Fruit fly (Drosophila melanogaster) whole organism, prepupa: Measurements from ENCODE around the gene mesh.

ENCODE experiments used
- Blimp-1 ChIP-seq: fragments of 200-800 bp; sonication (Bioruptor generic); optimal IDR thresholded peaks from 3 replicates; lab custom pipeline; 2017; ENCODE audit warnings: missing biosample characterization, missing genetic modification characterization, mild to moderate bottlenecking, moderate library complexity, missing genetic modification reagents
- CG10631 ChIP-seq: fragments of 200-800 bp; sonication (Bioruptor generic); optimal IDR thresholded peaks from 2 replicates; lab custom pipeline; 2016; ENCODE audit warnings: missing biosample characterization, missing genetic modification characterization
- CG10669 ChIP-seq: fragments of 200-800 bp; sonication (Bioruptor generic); optimal IDR thresholded peaks from 3 replicates; lab custom pipeline; 2018; ENCODE audit warnings: missing biosample characterization, mild to moderate bottlenecking, missing genetic modification characterization, moderate library complexity
- CG11294 ChIP-seq: fragments of 200-800 bp; sonication (Bioruptor generic); IDR thresholded peaks from 2 replicates; pipeline ENCODE4 v1.3.6; 2022; ENCODE audit warnings: missing biosample characterization, missing genetic modification characterization
- CG11762 ChIP-seq: fragments of 200-800 bp; sonication (Bioruptor generic); optimal IDR thresholded peaks from 3 replicates; lab custom pipeline; 2016; ENCODE audit warnings: missing biosample characterization, missing genetic modification characterization; ENCODE audit not compliant: insufficient read depth
- CG11902 ChIP-seq: fragments of 200-800 bp; sonication (Bioruptor generic); optimal IDR thresholded peaks from 3 replicates; lab custom pipeline; 2016; ENCODE audit warnings: missing biosample characterization, missing genetic modification characterization
- CG15336 ChIP-seq: fragments of 200-800 bp; sonication (Bioruptor generic); IDR thresholded peaks from 2 replicates; pipeline ENCODE4 v1.3.6; 2022; ENCODE audit warnings: missing biosample characterization, missing genetic modification characterization
- CG1621 ChIP-seq: fragments of 200-800 bp; sonication (Bioruptor generic); optimal IDR thresholded peaks from 3 replicates; lab custom pipeline; 2018; ENCODE audit warnings: missing biosample characterization, mild to moderate bottlenecking, missing genetic modification characterization
- CG31627 ChIP-seq: fragments of 200-800 bp; sonication (Bioruptor generic); optimal IDR thresholded peaks from 3 replicates; lab custom pipeline; 2016; ENCODE audit warnings: missing biosample characterization, missing genetic modification characterization
- CG34406 ChIP-seq: fragments of 200-800 bp; sonication (Bioruptor generic); optimal IDR thresholded peaks from 3 replicates; lab custom pipeline; 2016; ENCODE audit warnings: missing biosample characterization, missing genetic modification characterization
- CG4318 ChIP-seq: fragments of 200-800 bp; sonication (Bioruptor generic); optimal IDR thresholded peaks from 3 replicates; lab custom pipeline; 2017; ENCODE audit warnings: missing biosample characterization, mild to moderate bottlenecking, missing genetic modification characterization
- CG6163 ChIP-seq: fragments of 200-800 bp; sonication (Bioruptor generic); IDR thresholded peaks from 3 replicates; pipeline ENCODE4 v1.3.6; 2022; ENCODE audit warnings: missing biosample characterization, missing genetic modification characterization
- CG6276 ChIP-seq: fragments of 200-800 bp; sonication (Bioruptor generic); optimal IDR thresholded peaks from 2 replicates; lab custom pipeline; 2017; ENCODE audit warnings: missing biosample characterization, mild to moderate bottlenecking, missing genetic modification characterization
- CG6792 ChIP-seq: fragments of 200-800 bp; sonication (Bioruptor generic); optimal IDR thresholded peaks from 3 replicates; lab custom pipeline; 2016; ENCODE audit warnings: missing biosample characterization, missing genetic modification characterization
- CG6808 ChIP-seq: fragments of 200-800 bp; sonication (Bioruptor generic); optimal IDR thresholded peaks from 3 replicates; lab custom pipeline; 2017; ENCODE audit warnings: missing biosample characterization, missing genetic modification characterization, mild to moderate bottlenecking, moderate library complexity, missing genetic modification reagents
- CG8319 ChIP-seq: fragments of 200-800 bp; sonication (Bioruptor generic); optimal IDR thresholded peaks from 3 replicates; lab custom pipeline; 2016; ENCODE audit warnings: missing biosample characterization, missing genetic modification characterization
- CG8632 ChIP-seq: fragments of 200-800 bp; sonication (Bioruptor generic); optimal IDR thresholded peaks from 3 replicates; lab custom pipeline; 2016; ENCODE audit warnings: missing biosample characterization, missing genetic modification characterization
- CG9139 ChIP-seq: fragments of 200-800 bp; sonication (Bioruptor generic); optimal IDR thresholded peaks from 3 replicates; lab custom pipeline; 2017; ENCODE audit warnings: missing biosample characterization, mild to moderate bottlenecking, missing genetic modification characterization
- Eip75B ChIP-seq: fragments of 200-800 bp; sonication (Bioruptor generic); optimal IDR thresholded peaks from 3 replicates; lab custom pipeline; 2016; ENCODE audit warnings: missing biosample characterization, missing genetic modification characterization
- Eip78C ChIP-seq: fragments of 200-800 bp; sonication (Bioruptor generic); peaks from one replicate; lab custom pipeline; 2016; ENCODE audit warnings: missing biosample characterization, missing genetic modification characterization
- Eip93F ChIP-seq: fragments of 200-800 bp; sonication (Bioruptor generic); optimal IDR thresholded peaks from 2 replicates; lab custom pipeline; 2016; ENCODE audit warnings: missing biosample characterization, mild to moderate bottlenecking, missing genetic modification characterization
- Ets21C ChIP-seq: fragments of 200-800 bp; sonication (Bioruptor generic); optimal IDR thresholded peaks from 3 replicates; lab custom pipeline; 2016; ENCODE audit warnings: missing biosample characterization, missing genetic modification characterization
- Ets96B ChIP-seq: fragments of 200-800 bp; optimal IDR thresholded peaks from 2 replicates; lab custom pipeline; 2019; ENCODE audit warnings: missing biosample characterization, mild to moderate bottlenecking, missing genetic modification characterization, moderate library complexity
- Gug ChIP-seq: fragments of 200-800 bp; sonication (Bioruptor generic); IDR thresholded peaks from 2 replicates; pipeline ENCODE4 v1.3.6; 2022; ENCODE audit warnings: missing biosample characterization, missing genetic modification characterization
- Met ChIP-seq: fragments of 200-800 bp; sonication (Bioruptor generic); optimal IDR thresholded peaks from 3 replicates; lab custom pipeline; 2016; ENCODE audit warnings: missing biosample characterization, missing genetic modification characterization
- OdsH ChIP-seq: fragments of 200-800 bp; sonication (Bioruptor generic); optimal IDR thresholded peaks from 3 replicates; lab custom pipeline; 2016; ENCODE audit warnings: missing biosample characterization, missing genetic modification characterization
- Smox ChIP-seq: fragments of 200-800 bp; sonication (Bioruptor generic); optimal IDR thresholded peaks from 3 replicates; lab custom pipeline; 2016; ENCODE audit warnings: missing biosample characterization, missing genetic modification characterization
- achi ChIP-seq: fragments of 200-800 bp; sonication (Bioruptor generic); optimal IDR thresholded peaks from 3 replicates; lab custom pipeline; 2016; ENCODE audit warnings: missing biosample characterization, missing genetic modification characterization
- acj6 ChIP-seq: fragments of 200-800 bp; sonication (Bioruptor generic); optimal IDR thresholded peaks from 3 replicates; lab custom pipeline; 2016; ENCODE audit warnings: missing biosample characterization, missing genetic modification characterization
- cyc ChIP-seq: fragments of 200-800 bp; sonication (Bioruptor generic); optimal IDR thresholded peaks from 3 replicates; lab custom pipeline; 2016; ENCODE audit warnings: missing biosample characterization, missing genetic modification characterization
- esn ChIP-seq: fragments of 200-800 bp; sonication (Bioruptor generic); optimal IDR thresholded peaks from 2 replicates; lab custom pipeline; 2016; ENCODE audit warnings: missing biosample characterization, mild to moderate bottlenecking, missing genetic modification characterization, moderate library complexity
- fkh ChIP-seq: fragments of 200-800 bp; sonication (Bioruptor generic); optimal IDR thresholded peaks from 3 replicates; lab custom pipeline; 2017; ENCODE audit warnings: missing biosample characterization, mild to moderate bottlenecking, missing genetic modification characterization, moderate library complexity
- lz ChIP-seq: fragments of 200-800 bp; sonication (Bioruptor generic); optimal IDR thresholded peaks from 3 replicates; lab custom pipeline; 2016; ENCODE audit warnings: missing biosample characterization, missing genetic modification characterization
- net ChIP-seq: fragments of 200-800 bp; sonication (Bioruptor generic); optimal IDR thresholded peaks from 3 replicates; lab custom pipeline; 2016; ENCODE audit warnings: missing biosample characterization, missing genetic modification characterization
- pdm3 ChIP-seq: fragments of 200-800 bp; sonication (Bioruptor generic); optimal IDR thresholded peaks from 3 replicates; lab custom pipeline; 2016; ENCODE audit warnings: missing biosample characterization, missing genetic modification characterization
- svp ChIP-seq: fragments of 200-800 bp; sonication (Bioruptor generic); peaks from one replicate; lab custom pipeline; 2016; ENCODE audit warnings: missing biosample characterization, missing genetic modification characterization
- vri ChIP-seq: fragments of 200-800 bp; sonication (Bioruptor generic); optimal IDR thresholded peaks from 3 replicates; lab custom pipeline; 2016; ENCODE audit warnings: missing biosample characterization, mild to moderate bottlenecking, missing genetic modification characterization

mesh gene

dm6 chr3R:31197142-31197994, 1.8 kb upstream of the mesh start (continued):
- TF ChIP-seq CG9139 (GFP tag; lab: Kevin White, UChicago) (no peak), CG8319 (GFP tag; lab: Kevin White, UChicago) (no peak), net (GFP tag; lab: Kevin White, UChicago) (peak; percentile 2), Ets21C (GFP tag; lab: Kevin White, UChicago) (no peak), Met (peak; percentile 17), Eip75B (no peak), fkh (GFP tag; lab: Kevin White, UChicago) (no peak), pdm3 (GFP tag; lab: Kevin White, UChicago) (peak; percentile 22), CG8632 (peak; percentile 6), CG6808 (GFP tag; lab: Kevin White, UChicago) (no peak), CG31627 (GFP tag; lab: Kevin White, UChicago) (peak; percentile 30), CG6276 (no peak), svp (GFP tag; lab: Kevin White, UChicago) (peak; percentile 95), vri (peak; percentile 46), Ets96B (no peak), CG4318 (GFP tag; lab: Kevin White, UChicago) (no peak), CG6163 (GFP tag; lab: Robert Waterston, UW) (peak; percentile 31; the same call in 2 of the 3 replicates), CG10669 (no peak), Gug (GFP tag; lab: Robert Waterston, UW) (no peak), CG11294 (GFP tag; lab: Robert Waterston, UW) (no peak), Smox (GFP tag; lab: Kevin White, UChicago) (peak; percentile 29), achi (GFP tag; lab: Kevin White, UChicago) (no peak), esn (GFP tag; lab: Kevin White, UChicago) (peak; percentile 1), CG15336 (GFP tag; lab: Robert Waterston, UW) (peak; percentile 12; the same call in 1 of the 2 replicates), lz (GFP tag; lab: Kevin White, UChicago) (peak; percentile 7), CG34406 (GFP tag; lab: Kevin White, UChicago) (no peak), CG6792 (GFP tag; lab: Kevin White, UChicago) (no peak), CG1621 (tag; lab: Kevin White, UChicago) (no peak), CG10631 (no peak), acj6 (no peak), Eip78C (GFP tag; lab: Kevin White, UChicago) (peak; percentile 76), CG11902 (no peak), OdsH (GFP tag; lab: Kevin White, UChicago) (peak; percentile 16), cyc (peak; percentile 4)

DNA sequence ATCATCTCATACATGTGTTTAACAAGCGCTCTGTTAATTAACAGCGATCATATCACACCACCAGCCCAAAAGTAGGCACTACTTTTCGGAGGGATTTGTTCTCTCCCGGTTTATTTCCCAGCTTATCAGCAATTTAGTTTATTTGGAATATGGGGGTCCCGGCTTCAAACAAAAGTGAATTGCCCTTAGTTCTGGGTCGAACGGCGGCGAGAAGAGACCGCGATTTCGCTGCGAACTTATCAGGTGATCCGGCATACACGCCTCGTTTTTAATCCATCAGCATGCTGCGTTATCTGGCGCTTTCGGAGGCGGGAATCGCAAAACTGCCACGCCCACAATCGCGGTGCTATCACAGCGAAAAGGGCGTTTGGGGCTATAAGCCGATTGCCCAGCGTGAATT, 1.2 kb upstream of the mesh start, which contains the start of gene CG1544:
TSS of gene CG1544 (plus strand) at position 186 of the 400 bp plus-strand sequence.
- TF ChIP-seq CG11762 (GFP tag; lab: Kevin White, UChicago) (no peak), Ets21C (GFP tag; lab: Kevin White, UChicago) (no peak), Gug (GFP tag; lab: Robert Waterston, UW) (0 out of 2 replicates have a peak, but pooled peaks have one; percentile 31), fkh (GFP tag; lab: Kevin White, UChicago) (peak; percentile 10), CG10631 (no peak), Blimp-1 (GFP tag; lab: Kevin White, UChicago) (peak; percentile 3), Eip78C (GFP tag; lab: Kevin White, UChicago) (peak; percentile 51)

DNA sequence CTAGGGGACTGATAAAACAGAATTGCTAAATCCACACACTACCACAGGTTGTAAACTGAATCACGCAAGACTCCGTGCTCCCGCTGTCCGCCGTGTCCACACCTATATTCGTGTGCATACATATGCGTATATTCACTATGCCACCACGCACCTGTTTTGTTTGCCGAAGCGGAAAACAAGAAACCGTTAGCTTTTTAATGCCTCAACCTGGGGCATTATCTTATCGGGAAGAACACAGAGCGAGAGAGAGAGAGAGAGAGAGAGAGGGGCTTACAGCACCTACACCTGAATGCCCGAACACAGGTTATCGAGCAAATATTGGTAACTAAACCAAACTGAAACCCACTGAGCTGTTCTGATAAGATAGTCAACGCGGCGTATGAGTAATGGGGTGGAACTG, 935 bp downstream of the mesh start:
- TF ChIP-seq pdm3 (GFP tag; lab: Kevin White, UChicago) (no peak), Eip78C (GFP tag; lab: Kevin White, UChicago) (peak; percentile 18), Eip93F (peak; percentile 16), vri (peak; percentile 63), fkh (GFP tag; lab: Kevin White, UChicago) (peak; percentile 67)
